Worm (Caenorhabditis elegans) whole organism, L3 larva: ENCODE results near the gene M6.11.

ENCODE experiments used
- R02D3.7 ChIP-seq: fragments of 150-350 bp; optimal IDR thresholded peaks from 2 replicates; lab custom pipeline; 2014; ENCODE audit warnings: missing biosample characterization, missing genetic modification characterization
- ZK546.5 ChIP-seq: sonication (generic microtip); optimal IDR thresholded peaks from 2 replicates; lab custom pipeline; 2017; ENCODE audit warnings: missing biosample characterization, missing genetic modification characterization
- ceh-16 ChIP-seq: sonication (generic microtip); optimal IDR thresholded peaks from 2 replicates; lab custom pipeline; 2017; ENCODE audit warnings: missing biosample characterization, missing genetic modification characterization
- ceh-28 ChIP-seq: fragments of 150-350 bp; optimal IDR thresholded peaks from 2 replicates; lab custom pipeline; 2014; ENCODE audit warnings: missing biosample characterization, missing genetic modification reagents, missing genetic modification characterization
- ceh-82 ChIP-seq: fragments of 150-350 bp; optimal IDR thresholded peaks from 2 replicates; lab custom pipeline; 2014; ENCODE audit warnings: missing biosample characterization, missing genetic modification characterization
- ceh-9 ChIP-seq: sonication (generic microtip); optimal IDR thresholded peaks from 2 replicates; lab custom pipeline; 2018; ENCODE audit warnings: missing biosample characterization, missing genetic modification characterization
- daf-12 ChIP-seq: fragments of 150-350 bp; optimal IDR thresholded peaks from 2 replicates; lab custom pipeline; 2014; ENCODE audit warnings: missing biosample characterization, missing genetic modification reagents, missing genetic modification characterization
- egl-5 ChIP-seq: fragments of 150-350 bp; optimal IDR thresholded peaks from 2 replicates; lab custom pipeline; 2017; ENCODE audit warnings: missing biosample characterization, missing genetic modification reagents, missing genetic modification characterization, inconsistent platforms
- elt-1 ChIP-seq: fragments of 150-350 bp; optimal IDR thresholded peaks from 2 replicates; lab custom pipeline; 2014; ENCODE audit warnings: missing biosample characterization, missing genetic modification characterization
- elt-2 ChIP-seq: sonication (generic microtip); optimal IDR thresholded peaks from 2 replicates; lab custom pipeline; 2016; ENCODE audit warnings: missing genetic modification reagents, mild to moderate bottlenecking, missing genetic modification characterization, missing compliant biosample characterization
- elt-3 ChIP-seq, 3 experiments: fragments of 150-350 bp in 1 of 3; sonication (generic microtip) in 2 of 3; optimal IDR thresholded peaks; 2 replicates in 2 of 3; 4 replicates in 1 of 3; lab custom pipeline; 2014 to 2017; ENCODE audit warnings: missing biosample characterization in 3 of 3, missing genetic modification characterization in 3 of 3
- eor-1 ChIP-seq, 2 experiments: fragments of 150-350 bp; optimal IDR thresholded peaks; 2 replicates each; lab custom pipeline; 2014 to 2018; ENCODE audit warnings: missing biosample characterization in 2 of 2, missing genetic modification characterization in 2 of 2
- fkh-2 ChIP-seq: fragments of 150-350 bp; optimal IDR thresholded peaks from 2 replicates; lab custom pipeline; 2014; ENCODE audit warnings: missing biosample characterization, missing genetic modification reagents, missing genetic modification characterization
- hmg-11 ChIP-seq: sonication (generic microtip); optimal IDR thresholded peaks from 2 replicates; lab custom pipeline; 2016; ENCODE audit warnings: missing genetic modification characterization, missing compliant biosample characterization
- jun-1 ChIP-seq: fragments of 150-350 bp; optimal IDR thresholded peaks from 2 replicates; lab custom pipeline; 2014; ENCODE audit warnings: missing biosample characterization, missing genetic modification reagents, missing genetic modification characterization
- lsy-12 ChIP-seq: sonication (generic microtip); optimal IDR thresholded peaks from 2 replicates; lab custom pipeline; 2016; ENCODE audit warnings: mild to moderate bottlenecking, missing genetic modification characterization, missing compliant biosample characterization
- mdl-1 ChIP-seq: fragments of 150-350 bp; optimal IDR thresholded peaks from 2 replicates; lab custom pipeline; 2014; ENCODE audit warnings: missing biosample characterization, missing genetic modification characterization
- mml-1 ChIP-seq: fragments of 150-350 bp; sonication (generic microtip); optimal IDR thresholded peaks from 3 replicates; lab custom pipeline; 2014; ENCODE audit warnings: missing biosample characterization, missing genetic modification characterization
- nhr-11 ChIP-seq: fragments of 150-350 bp; optimal IDR thresholded peaks from 2 replicates; lab custom pipeline; 2014; ENCODE audit warnings: missing biosample characterization, missing genetic modification characterization
- nhr-12 ChIP-seq: fragments of 150-350 bp; optimal IDR thresholded peaks from 2 replicates; lab custom pipeline; 2014; ENCODE audit warnings: missing biosample characterization, missing genetic modification characterization
- nhr-23 ChIP-seq: fragments of 150-350 bp; optimal IDR thresholded peaks from 2 replicates; lab custom pipeline; 2014; ENCODE audit warnings: missing biosample characterization, missing genetic modification reagents, missing genetic modification characterization
- nhr-25 ChIP-seq: sonication (generic microtip); optimal IDR thresholded peaks from 2 replicates; lab custom pipeline; 2017; ENCODE audit warnings: missing biosample characterization, missing genetic modification characterization
- nhr-28 ChIP-seq: fragments of 150-350 bp; optimal IDR thresholded peaks from 2 replicates; lab custom pipeline; 2014; ENCODE audit warnings: missing biosample characterization, missing genetic modification characterization
- nhr-77 ChIP-seq: fragments of 150-350 bp; optimal IDR thresholded peaks from 2 replicates; lab custom pipeline; 2014; ENCODE audit warnings: missing biosample characterization, missing genetic modification characterization
- pha-4 ChIP-seq: fragments of 150-350 bp; optimal IDR thresholded peaks from 2 replicates; lab custom pipeline; 2014; ENCODE audit warnings: missing biosample characterization, missing genetic modification reagents, missing genetic modification characterization
- pqm-1 ChIP-seq: fragments of 150-350 bp; optimal IDR thresholded peaks from 2 replicates; lab custom pipeline; 2017; ENCODE audit warnings: missing biosample characterization, missing genetic modification characterization, inconsistent platforms
- sea-2 ChIP-seq: fragments of 150-350 bp; sonication (generic microtip); optimal IDR thresholded peaks from 4 replicates; lab custom pipeline; 2014; ENCODE audit warnings: missing biosample characterization, missing genetic modification reagents, missing genetic modification characterization
- skn-1 ChIP-seq: fragments of 150-350 bp; optimal IDR thresholded peaks from 2 replicates; lab custom pipeline; 2014; ENCODE audit warnings: missing biosample characterization, missing genetic modification characterization
- snpc-4 ChIP-seq: fragments of 150-350 bp; optimal IDR thresholded peaks from 2 replicates; lab custom pipeline; 2014; ENCODE audit warnings: missing biosample characterization, missing genetic modification characterization
- unc-62 ChIP-seq: fragments of 150-350 bp; sonication (generic microtip); optimal IDR thresholded peaks from 4 replicates; lab custom pipeline; 2014; ENCODE audit warnings: missing biosample characterization, missing genetic modification reagents, missing genetic modification characterization
- zag-1 ChIP-seq: fragments of 150-350 bp; optimal IDR thresholded peaks from 2 replicates; lab custom pipeline; 2014; ENCODE audit warnings: missing biosample characterization, missing genetic modification characterization
- ztf-11 ChIP-seq: fragments of 150-350 bp; optimal IDR thresholded peaks from 2 replicates; lab custom pipeline; 2014; ENCODE audit warnings: missing biosample characterization, missing genetic modification characterization
- ztf-4 ChIP-seq: fragments of 150-350 bp; optimal IDR thresholded peaks from 2 replicates; lab custom pipeline; 2014; ENCODE audit warnings: missing biosample characterization, missing genetic modification characterization

M6.11 gene

DNA sequence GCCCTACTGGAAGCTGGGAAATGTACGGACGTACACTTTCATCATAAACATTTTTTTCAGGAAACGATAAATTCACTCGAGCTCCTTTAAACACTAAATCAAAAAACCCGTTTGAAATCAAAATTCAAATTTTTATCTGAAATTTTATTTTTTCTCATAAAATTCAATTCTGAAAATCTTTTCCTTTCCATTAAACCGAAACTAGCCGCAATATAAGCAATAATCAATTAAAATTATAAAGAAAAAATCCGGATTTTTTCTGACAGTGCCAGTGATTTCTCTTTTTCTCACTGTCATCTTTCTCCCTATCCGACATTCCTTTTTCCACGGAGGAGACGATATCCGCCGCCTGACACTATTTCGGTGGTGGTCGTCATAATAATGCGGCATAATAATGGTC is 14.5 kb upstream of the M6.11 start, which contains the start of gene lpr-7:
TSS of gene lpr-7 (plus strand) at position 301 of the 400 bp plus-strand sequence.
- no peak for TF ChIP-seq ceh-82 (tag; lab: Kevin White, UChicago)
- no peak for TF ChIP-seq snpc-4 (tag; lab: Kevin White, UChicago)
- TF ChIP-seq nhr-23 (tag; lab: Kevin White, UChicago): no peak
- TF ChIP-seq pqm-1 (tag; lab: Kevin White, UChicago): no peak
- no peak for TF ChIP-seq elt-3 (tag; optimal IDR thresholded peaks at IDR 0.05; lab: Kevin White, UChicago)
- TF ChIP-seq mml-1 (tag; lab: Kevin White, UChicago): no peak
- no peak for TF ChIP-seq ceh-28 (tag; lab: Kevin White, UChicago)
- no peak for TF ChIP-seq egl-5 (tag; lab: Kevin White, UChicago)
- TF ChIP-seq skn-1 (tag; lab: Kevin White, UChicago): no peak
- TF ChIP-seq nhr-77 (tag; lab: Kevin White, UChicago): no peak
- TF ChIP-seq nhr-12 (tag; lab: Kevin White, UChicago): no peak
- no peak for TF ChIP-seq elt-1
- TF ChIP-seq nhr-28 (tag; lab: Kevin White, UChicago): no peak
- TF ChIP-seq sea-2 (GFP tag; lab: Kevin White, UChicago): no peak
- TF ChIP-seq daf-12 (tag; lab: Kevin White, UChicago): no peak

DNA sequence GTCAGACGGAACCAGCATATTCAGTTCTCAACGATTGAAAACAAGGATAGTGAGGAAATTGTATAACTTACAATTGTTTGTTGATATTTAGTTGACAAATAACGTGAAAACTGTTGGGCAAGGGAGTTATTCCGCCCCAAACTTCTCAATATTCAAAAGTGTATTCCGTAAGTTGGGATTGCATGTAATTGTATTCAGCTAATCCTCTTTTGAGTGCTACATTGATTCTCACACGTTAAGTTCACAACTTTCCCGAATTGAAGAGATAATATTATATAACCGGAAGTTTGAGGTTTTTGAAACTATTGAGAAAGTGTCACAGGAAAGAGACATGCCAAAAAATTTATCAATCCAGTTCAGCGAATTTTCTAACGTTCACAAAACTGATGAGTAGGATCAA is 13.5 kb upstream of the M6.11 start, which contains the start of gene ifc-2:
TSS of gene ifc-2 (minus strand) at position 101 of the 400 bp plus-strand sequence.
- TF ChIP-seq snpc-4 (tag; lab: Kevin White, UChicago) (no peak), hmg-11 (tag; lab: Kevin White, UChicago) (no peak), zag-1 (tag; lab: Kevin White, UChicago) (no peak), nhr-12 (tag; lab: Kevin White, UChicago) (no peak), pha-4 (tag; lab: Kevin White, UChicago) (no peak), ceh-28 (tag; lab: Kevin White, UChicago) (no peak), ztf-11 (tag; lab: Kevin White, UChicago) (no peak), nhr-77 (tag; lab: Kevin White, UChicago) (no peak), lsy-12 (tag; lab: Kevin White, UChicago) (no peak), R02D3.7 (tag; lab: Kevin White, UChicago) (no peak), nhr-25 (tag; lab: Kevin White, UChicago) (no peak), ztf-4 (tag; lab: Kevin White, UChicago) (no peak), fkh-2 (tag; lab: Kevin White, UChicago) (no peak)
- TF ChIP-seq, all 47 proteins: peak for 0

DNA sequence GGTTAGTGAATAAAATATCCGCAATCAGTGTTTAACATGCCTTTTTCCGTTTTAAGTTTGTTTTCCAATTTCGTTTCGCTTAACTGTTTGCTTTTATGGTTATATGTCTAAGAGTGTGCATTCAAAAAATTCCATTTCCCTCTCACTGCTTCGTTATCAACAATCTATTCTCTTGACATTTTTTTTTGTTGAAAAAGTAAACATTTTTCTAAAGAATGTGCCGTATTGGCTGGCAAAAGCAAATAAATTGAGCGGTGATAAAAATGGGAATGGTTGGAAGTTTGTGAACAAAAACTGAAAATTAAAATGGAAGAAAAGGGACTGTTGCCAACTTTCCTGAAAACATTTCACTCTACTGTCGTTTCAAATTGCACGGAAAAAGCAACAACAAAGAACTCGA is 10.3 kb upstream of the M6.11 start:
- TF ChIP-seq nhr-12 (tag; lab: Kevin White, UChicago): no peak
- TF ChIP-seq unc-62: no peak
- peak; percentile 85 for TF ChIP-seq pha-4 (tag; lab: Kevin White, UChicago)
- no peak for TF ChIP-seq nhr-77 (tag; lab: Kevin White, UChicago)
- TF ChIP-seq pqm-1 (tag; lab: Kevin White, UChicago): peak; percentile 12
- no peak for TF ChIP-seq ceh-9
- TF ChIP-seq elt-2: peak; percentile 74
- TF ChIP-seq, all 47 proteins: peak for 3

ce11 chrX:646493-646892 is 5.2 kb upstream of the M6.11 start:
- peak; percentile 65 for TF ChIP-seq pqm-1 (tag; lab: Kevin White, UChicago)
- no peak for TF ChIP-seq mdl-1
- no peak for TF ChIP-seq snpc-4 (tag; lab: Kevin White, UChicago)
- TF ChIP-seq jun-1 (tag; lab: Kevin White, UChicago): no peak
- TF ChIP-seq elt-2: peak; percentile 80
- no peak for TF ChIP-seq eor-1 (tag; optimal IDR thresholded peaks at IDR 0.05; lab: Kevin White, UChicago)
- peak; percentile 8 for TF ChIP-seq pha-4 (tag; lab: Kevin White, UChicago)
- no peak for TF ChIP-seq nhr-11 (tag; lab: Kevin White, UChicago)
- no peak for TF ChIP-seq unc-62
- TF ChIP-seq zag-1 (tag; lab: Kevin White, UChicago): no peak
- TF ChIP-seq, all 47 proteins: peak for 3

- TF ChIP-seq zag-1 (tag; lab: Kevin White, UChicago) (no peak), ceh-16 (tag; lab: Kevin White, UChicago) (no peak), pqm-1 (tag; lab: Kevin White, UChicago) (peak; percentile 58), hmg-11 (tag; lab: Kevin White, UChicago) (no peak), elt-1 (no peak), ZK546.5 (tag; lab: Kevin White, UChicago) (no peak), elt-2 (peak; percentile 90)
- TF ChIP-seq, all 47 proteins: peak for 2
Measured at ce11 chrX:645589-645988, 4.2 kb upstream of the M6.11 start.
